Worm (Caenorhabditis elegans): ENCODE measurements around the gene snu-23.

snu-23 gene

DNA sequence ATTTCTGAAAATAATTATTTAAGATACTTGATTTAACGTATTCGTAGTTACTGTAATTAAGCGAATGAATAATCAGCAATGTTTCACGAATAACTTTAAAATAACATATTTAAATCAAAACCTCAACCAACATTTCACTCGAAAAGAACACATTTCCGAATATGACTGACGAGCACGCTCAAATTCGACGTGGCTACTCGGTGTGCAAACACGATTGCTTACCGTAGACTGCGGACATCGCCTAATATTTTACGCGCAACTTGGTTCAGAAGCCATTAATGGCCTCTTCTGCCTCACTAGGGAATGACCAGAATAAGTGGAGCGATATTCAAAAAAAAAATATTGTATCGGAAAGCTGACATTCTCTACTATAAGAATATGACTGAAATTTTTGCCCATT is at the start of gene snu-23:
snu-23 (minus strand) TSS at position 156 of the 400 bp plus-strand sequence.
- TF ChIP-seq mes-2 (tag; optimal IDR thresholded peaks at IDR 0.05; ENCODE audit: poor library complexity, severe bottlenecking) (peak; percentile 64), dpl-1 (GFP tag; optimal IDR thresholded peaks at IDR 0.05) (peak; percentile 23), nhr-28 (tag; optimal IDR thresholded peaks at IDR 0.05) (peak; percentile 28), lsy-2 (tag; optimal IDR thresholded peaks at IDR 0.05) (peak; percentile 54 to 96), snpc-4 (tag; optimal IDR thresholded peaks at IDR 0.05) (no peak), lim-7 (GFP tag; IDR thresholded peaks at IDR 0.05) (no peak), lin-29 (GFP tag; IDR thresholded peaks at IDR 0.05) (no peak), hlh-30 (tag; optimal IDR thresholded peaks at IDR 0.05; ENCODE audit: insufficient read depth) (peak; percentile 13), T20F7.1 (GFP tag; optimal IDR thresholded peaks at IDR 0.05) (peak; percentile 10)

ce11 chrIII:7818965-7819364 is 49.0 kb upstream of the snu-23 start:
- no peak for TF ChIP-seq ztf-11 (tag; optimal IDR thresholded peaks at IDR 0.05)

DNA sequence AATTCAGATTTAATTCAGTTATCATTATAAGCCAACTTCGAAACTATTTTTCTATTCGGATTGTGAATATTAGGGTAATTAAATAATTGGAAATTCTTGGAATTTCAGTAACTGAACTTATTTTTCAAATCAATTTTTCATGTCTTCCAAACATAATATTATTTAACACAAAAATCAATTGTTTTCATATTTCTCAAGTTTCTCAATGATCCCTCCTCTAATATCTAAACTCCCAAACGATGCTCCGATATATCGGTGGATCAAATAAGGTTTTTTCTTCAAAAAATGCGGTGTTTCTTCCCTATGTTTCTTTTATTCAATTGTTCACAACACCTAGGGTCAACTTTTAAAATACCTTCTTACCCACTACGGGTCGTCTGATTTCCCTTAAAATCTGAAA is 46.5 kb upstream of the snu-23 start:
- TF ChIP-seq lsy-2 (tag; optimal IDR thresholded peaks at IDR 0.05) (no peak), lim-7 (GFP tag; IDR thresholded peaks at IDR 0.05) (no peak), ceh-82 (tag; optimal IDR thresholded peaks at IDR 0.05) (no peak), hlh-11 (tag; optimal IDR thresholded peaks at IDR 0.05) (no peak), nhr-6 (tag; optimal IDR thresholded peaks at IDR 0.05) (peak; percentile 100), nhr-41 (GFP tag; IDR thresholded peaks at IDR 0.05) (no peak), cey-2 (tag; optimal IDR thresholded peaks at IDR 0.05; ENCODE audit: borderline replicate concordance, insufficient read depth) (no peak), aly-2 (tag; optimal IDR thresholded peaks at IDR 0.05) (no peak), hif-1 (tag; optimal IDR thresholded peaks at IDR 0.05) (no peak)

- TF ChIP-seq nhr-6 (tag; optimal IDR thresholded peaks at IDR 0.05) (peak; percentile 100), egl-43 (GFP tag; IDR thresholded peaks at IDR 0.05) (no peak)
Measured at ce11 chrIII:7815571-7816348, 45.8 kb upstream of the snu-23 start.

ce11 chrIII:7815056-7815366 is 45.1 kb upstream of the snu-23 start:
- no peak for TF ChIP-seq ZK546.5 (tag; optimal IDR thresholded peaks at IDR 0.05)
- TF ChIP-seq nhr-28 (tag; optimal IDR thresholded peaks at IDR 0.05): no peak
- no peak for TF ChIP-seq mdl-1 (tag; optimal IDR thresholded peaks at IDR 0.05)
- no peak for TF ChIP-seq attf-4 (tag; optimal IDR thresholded peaks at IDR 0.05)
- TF ChIP-seq unc-62 (GFP tag; optimal IDR thresholded peaks at IDR 0.05 in 1 of 2): peak in 1 of 2 experiments; percentile 49
- no peak for TF ChIP-seq unc-62 (tag; optimal IDR thresholded peaks at IDR 0.05)
- TF ChIP-seq daf-12 (tag; optimal IDR thresholded peaks at IDR 0.05): no peak

DNA sequence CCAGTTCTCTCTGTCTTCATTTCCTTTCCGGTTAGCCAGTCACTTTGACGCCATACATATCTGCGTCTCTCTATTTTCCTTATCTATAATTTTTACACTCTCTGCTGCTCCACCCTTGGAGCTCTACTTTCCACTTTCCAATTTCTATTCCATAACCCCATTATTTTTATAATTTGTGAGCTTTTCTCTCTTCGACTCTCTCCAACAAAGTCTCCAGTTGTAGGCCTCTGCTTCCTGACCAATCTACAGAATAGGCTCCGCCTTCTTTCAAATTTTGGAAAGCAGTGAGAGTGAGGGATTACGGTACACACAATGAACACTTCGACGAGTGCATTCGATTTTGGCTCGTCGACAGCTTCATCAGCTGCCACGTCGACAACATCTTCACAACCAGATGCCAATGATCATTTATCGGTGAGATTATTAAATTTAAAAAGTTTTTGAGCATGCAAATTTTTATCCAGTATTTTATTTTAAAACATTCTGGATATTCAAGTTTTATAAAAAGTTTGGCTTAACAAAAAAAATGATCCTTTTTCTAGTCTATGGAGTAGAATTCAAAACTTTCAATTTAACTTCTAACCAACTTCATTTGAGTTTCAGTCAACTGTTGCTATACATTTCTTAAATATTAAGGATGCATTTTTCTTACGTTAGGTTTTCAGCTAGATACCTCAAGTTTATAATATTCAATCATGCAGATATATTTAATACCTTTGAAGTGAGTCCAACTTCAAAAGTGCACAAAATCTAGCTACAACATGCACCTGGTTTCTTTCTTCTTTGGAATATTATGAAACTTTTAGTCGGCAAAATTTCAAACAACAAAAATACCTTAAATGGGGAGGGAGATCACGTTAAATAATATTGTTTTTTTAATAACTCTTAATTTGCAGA is 44.5 kb upstream of the snu-23 start, which contains the start of gene egl-5:
egl-5 (plus strand) TSS at position 216 of the 897 bp plus-strand sequence.
- peak; percentile 100 for TF ChIP-seq nhr-6 (tag; optimal IDR thresholded peaks at IDR 0.05)
- no peak for TF ChIP-seq spr-3 (GFP tag; optimal IDR thresholded peaks at IDR 0.05)

DNA sequence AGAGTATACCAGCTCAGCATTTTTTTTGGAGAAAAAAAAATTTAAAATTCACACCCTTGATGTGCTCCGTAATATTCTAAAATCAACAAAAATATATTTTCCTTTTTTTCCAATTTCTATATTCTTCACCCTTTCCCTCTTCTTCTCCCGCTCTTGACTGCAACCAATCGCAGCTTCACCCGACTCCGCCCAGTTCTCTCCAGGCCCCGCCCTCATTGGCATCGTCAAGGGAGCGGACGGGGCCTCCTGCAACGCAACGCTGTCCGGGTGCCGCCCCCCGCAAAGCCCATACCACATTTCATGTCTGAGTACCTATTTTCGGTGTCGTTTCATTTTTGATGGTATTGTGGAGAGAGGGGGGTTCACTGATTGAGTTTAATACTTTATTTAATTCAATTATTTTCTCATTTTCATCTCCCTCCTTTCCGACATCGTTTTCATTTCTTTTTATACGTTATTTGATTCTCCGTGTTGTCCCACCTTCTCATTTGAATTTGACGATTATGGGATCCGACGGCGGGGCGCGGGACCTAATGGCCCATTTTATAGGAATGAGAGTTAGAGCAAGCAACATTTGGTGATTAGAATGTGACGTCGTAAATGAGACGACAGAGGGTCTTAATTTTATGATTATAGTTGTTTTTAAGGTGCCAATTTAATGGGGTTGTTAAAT is 42.4 kb upstream of the snu-23 start:
- TF ChIP-seq nhr-41 (GFP tag; IDR thresholded peaks at IDR 0.05) (no peak), lin-39 (tag; optimal IDR thresholded peaks at IDR 0.05) (no peak), tra-1 (GFP tag; IDR thresholded peaks at IDR 0.05) (no peak), ceh-44 (GFP tag; IDR thresholded peaks at IDR 0.05) (no peak), fos-1 (tag; optimal IDR thresholded peaks at IDR 0.05) (no peak), daf-8 (GFP tag; IDR thresholded peaks at IDR 0.05) (no peak), vab-7 (GFP tag; IDR thresholded peaks at IDR 0.05) (no peak), duxl-1 (tag; optimal IDR thresholded peaks at IDR 0.05; ENCODE audit: poor library complexity) (peak; percentile 62), attf-4 (tag; optimal IDR thresholded peaks at IDR 0.05) (no peak), set-16 (GFP tag; IDR thresholded peaks at IDR 0.05) (peak; percentile 91), nhr-42 (GFP tag; IDR thresholded peaks at IDR 0.05) (no peak), nhr-76 (tag; optimal IDR thresholded peaks at IDR 0.05) (no peak), mdl-1 (tag; optimal IDR thresholded peaks at IDR 0.05) (no peak), zfp-2 (tag; optimal IDR thresholded peaks at IDR 0.05) (no peak)

Data from whole organism, L4 larva.